Worm (Caenorhabditis elegans): ENCODE results near the gene B0250.7.

DNA sequence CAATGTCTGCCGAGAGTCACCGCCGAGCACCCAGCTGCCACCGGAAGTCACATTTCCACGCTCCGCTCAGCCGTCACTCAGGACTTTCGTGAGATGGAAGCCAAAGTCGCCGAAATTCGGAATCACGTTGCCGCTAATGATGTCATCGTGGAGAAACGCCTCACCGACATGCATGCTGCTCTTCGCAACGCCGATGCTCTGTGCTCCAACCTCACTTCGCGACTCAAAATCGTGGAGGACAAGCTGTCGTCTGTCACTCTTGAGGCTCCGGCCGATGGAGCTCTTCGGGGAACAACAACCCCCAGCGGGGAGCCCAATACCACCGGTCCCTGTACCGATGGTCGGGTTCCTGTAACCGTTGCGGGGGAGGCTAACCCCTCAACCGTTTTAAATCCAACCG is 30.7 kb upstream of the B0250.7 start:
- TF ChIP-seq nhr-10 (tag; optimal IDR thresholded peaks at IDR 0.05) (no peak), aly-2 (tag; optimal IDR thresholded peaks at IDR 0.05) (no peak), lsy-2 (tag; optimal IDR thresholded peaks at IDR 0.05) (no peak), nhr-21 (tag; optimal IDR thresholded peaks at IDR 0.05) (no peak), F13H6.1 (tag; optimal IDR thresholded peaks at IDR 0.05) (no peak), elt-3 (tag; optimal IDR thresholded peaks at IDR 0.05) (no peak), ztf-11 (tag; optimal IDR thresholded peaks at IDR 0.05) (no peak), ama-1 (optimal IDR thresholded peaks at IDR 0.05) (no peak), fos-1 (tag; optimal IDR thresholded peaks at IDR 0.05) (no peak), egl-27 (tag; optimal IDR thresholded peaks at IDR 0.05) (no peak), unc-39 (tag; optimal IDR thresholded peaks at IDR 0.05) (no peak), ceh-82 (tag; optimal IDR thresholded peaks at IDR 0.05) (no peak), sma-3 (GFP tag; optimal IDR thresholded peaks at IDR 0.05) (no peak), skn-1 (tag; optimal IDR thresholded peaks at IDR 0.05) (no peak)
